Worm (Caenorhabditis elegans): Measurements from ENCODE around the gene Y38C1BA.4.

ce11 chrIV:1803882-1804281 is 17.8 kb upstream of the Y38C1BA.4 start, which contains the start of gene Y38C1BA.1:
- TF ChIP-seq tab-1 (GFP tag; IDR thresholded peaks at IDR 0.05), result no peak
- no peak for TF ChIP-seq ztf-23 (GFP tag; IDR thresholded peaks at IDR 0.05)
- TF ChIP-seq T22C8.4 (GFP tag; IDR thresholded peaks at IDR 0.05), result no peak
- TF ChIP-seq ztf-29 (GFP tag; IDR thresholded peaks at IDR 0.05), result no peak
- TF ChIP-seq flt-1 (GFP tag; IDR thresholded peaks at IDR 0.05), result no peak
- TF ChIP-seq med-1 (GFP tag; optimal IDR thresholded peaks at IDR 0.05; ENCODE audit: insufficient read depth), result no peak
- no peak for TF ChIP-seq cog-1 (tag; optimal IDR thresholded peaks at IDR 0.05)
- TF ChIP-seq ref-1 (GFP tag; conservative IDR thresholded peaks at IDR 0.05), result no peak
